Worm (Caenorhabditis elegans) whole organism, early embryonic: ENCODE measurements around the gene sql-1.

Source experiments
- aly-1 ChIP-seq: sonication (generic microtip); optimal IDR thresholded peaks from 2 replicates; lab custom pipeline; 2016; ENCODE audit warnings: missing genetic modification characterization, missing compliant biosample characterization
- ama-1 ChIP-seq: fragments of 150-350 bp; optimal IDR thresholded peaks from 2 replicates; lab custom pipeline; 2014
- ceh-13 ChIP-seq: fragments of 200-800 bp; sonication (Bioruptor generic); optimal IDR thresholded peaks from 2 replicates; lab custom pipeline; 2018; ENCODE audit warnings: mild to moderate bottlenecking, missing genetic modification characterization, missing compliant biosample characterization
- ceh-36 ChIP-seq: sonication (generic microtip); optimal IDR thresholded peaks from 2 replicates; lab custom pipeline; 2016; ENCODE audit warnings: missing genetic modification characterization, inconsistent platforms, missing compliant biosample characterization
- flt-1 ChIP-seq: fragments of 200-800 bp; sonication (Bioruptor generic); IDR thresholded peaks from 2 replicates; pipeline ENCODE4 v1.3.6; 2022; ENCODE audit warnings: missing genetic modification characterization, missing compliant biosample characterization
- hmbx-1 ChIP-seq: sonication (generic microtip); optimal IDR thresholded peaks from 2 replicates; lab custom pipeline; 2016; ENCODE audit warnings: mild to moderate bottlenecking, missing genetic modification characterization, missing compliant biosample characterization
- hmg-4 ChIP-seq: fragments of 200-800 bp; sonication (Bioruptor generic); optimal IDR thresholded peaks from 2 replicates; lab custom pipeline; 2018; ENCODE audit warnings: mild to moderate bottlenecking, missing genetic modification characterization, missing compliant biosample characterization
- hnd-1 ChIP-seq: sonication (generic microtip); optimal IDR thresholded peaks from 2 replicates; lab custom pipeline; 2016; ENCODE audit warnings: missing genetic modification characterization, missing compliant biosample characterization
- sea-1 ChIP-seq: fragments of 200-800 bp; sonication (Bioruptor generic); conservative IDR thresholded peaks from 2 replicates; pipeline ENCODE4 v1.3.6; 2022; ENCODE audit warnings: missing genetic modification characterization, missing compliant biosample characterization
- tbx-11 ChIP-seq: fragments of 200-800 bp; sonication (Bioruptor generic); IDR thresholded peaks from 2 replicates; pipeline ENCODE4 v1.3.6; 2022; ENCODE audit warnings: missing genetic modification characterization, missing compliant biosample characterization
- tbx-37 ChIP-seq: fragments of 200-800 bp; sonication (Bioruptor generic); conservative IDR thresholded peaks from 2 replicates; pipeline ENCODE4 v1.3.6; 2022; ENCODE audit warnings: missing genetic modification reagents, missing genetic modification characterization, missing compliant biosample characterization

DNA sequence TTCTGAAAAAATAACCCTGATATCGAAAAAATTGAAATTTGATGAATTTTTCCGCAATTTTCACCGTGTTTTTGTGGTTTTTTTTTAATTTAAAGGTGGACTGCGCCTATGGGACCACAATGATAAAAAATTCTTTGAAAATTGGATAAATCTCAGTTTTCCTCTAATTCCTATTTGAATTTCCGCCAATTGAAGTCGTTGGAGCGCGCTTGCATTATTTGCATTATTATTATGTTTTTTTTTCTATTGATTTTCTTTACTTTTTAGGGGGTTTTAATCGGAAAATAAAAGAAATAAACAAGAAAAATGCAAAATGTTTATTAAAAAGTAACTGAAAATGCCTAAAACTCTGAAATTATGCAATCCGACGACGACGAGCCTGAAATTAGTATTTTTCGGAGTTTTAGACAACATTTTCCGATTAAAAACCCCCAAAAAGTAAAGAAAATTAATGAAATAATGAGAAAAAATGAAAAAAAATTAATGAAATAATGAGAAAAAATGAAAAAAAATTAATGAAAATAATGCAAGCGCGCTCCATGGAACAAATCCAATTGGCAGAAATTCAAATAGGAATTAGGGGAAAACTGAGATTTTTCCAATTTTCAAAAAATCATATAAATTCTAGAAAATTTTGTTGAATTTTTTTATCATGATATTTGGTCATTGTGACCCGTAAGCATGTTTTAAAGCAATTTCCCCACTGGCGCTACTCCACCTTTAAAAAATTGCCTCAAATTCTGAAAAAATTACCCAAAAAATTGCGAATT, 43.5 kb upstream of the sql-1 start:
- no peak for TF ChIP-seq hmbx-1 (tag; lab: Kevin White, UChicago)
- no peak for TF ChIP-seq hnd-1
- TF ChIP-seq ama-1 (lab: Kevin White, UChicago): no peak
- TF ChIP-seq aly-1 (tag; lab: Kevin White, UChicago): no peak
- TF ChIP-seq ceh-36 (tag; lab: Kevin White, UChicago): no peak
- no peak for TF ChIP-seq tbx-37 (GFP tag; lab: Robert Waterston, UW)
- TF ChIP-seq sea-1: no peak
- no peak for TF ChIP-seq tbx-11 (GFP tag; lab: Robert Waterston, UW)
- TF ChIP-seq ceh-13 (GFP tag; lab: Kevin White, UChicago): no peak
- no peak for TF ChIP-seq hmg-4 (GFP tag; lab: Kevin White, UChicago)
- TF ChIP-seq flt-1 (GFP tag; lab: Robert Waterston, UW): no peak
